Fruit fly (Drosophila melanogaster): ENCODE results near the gene CG13949.

- TF ChIP-seq CTCF (optimal IDR thresholded peaks at IDR 0.05) (no peak), CG8478 (optimal IDR thresholded peaks at IDR 0.05) (no peak)
Measured at dm6 chr2L:846167-846868, 8.8 kb upstream of the CG13949 start.

All from S2 (cell line).